Worm (Caenorhabditis elegans): ENCODE results near the gene C39H7.4.

- no peak for TF ChIP-seq klf-2 (GFP tag; conservative IDR thresholded peaks at IDR 0.05)
- TF ChIP-seq ref-1 (GFP tag; conservative IDR thresholded peaks at IDR 0.05): no peak
- no peak for TF ChIP-seq T22C8.4 (GFP tag; IDR thresholded peaks at IDR 0.05)
- TF ChIP-seq ztf-29 (GFP tag; IDR thresholded peaks at IDR 0.05): no peak
- no peak for TF ChIP-seq tab-1 (GFP tag; IDR thresholded peaks at IDR 0.05)
- no peak for TF ChIP-seq med-1 (GFP tag; optimal IDR thresholded peaks at IDR 0.05; ENCODE audit: insufficient read depth)
Observed at ce11 chrIV:5580588-5581308, 33.7 kb downstream of the C39H7.4 start.

Data from whole organism, midembryonic.